Fruit fly (Drosophila melanogaster): Measurements from ENCODE around the gene loh.
A peak's percentile ranks its signal among the peaks of the same experiment; 100 is the strongest.

DNA sequence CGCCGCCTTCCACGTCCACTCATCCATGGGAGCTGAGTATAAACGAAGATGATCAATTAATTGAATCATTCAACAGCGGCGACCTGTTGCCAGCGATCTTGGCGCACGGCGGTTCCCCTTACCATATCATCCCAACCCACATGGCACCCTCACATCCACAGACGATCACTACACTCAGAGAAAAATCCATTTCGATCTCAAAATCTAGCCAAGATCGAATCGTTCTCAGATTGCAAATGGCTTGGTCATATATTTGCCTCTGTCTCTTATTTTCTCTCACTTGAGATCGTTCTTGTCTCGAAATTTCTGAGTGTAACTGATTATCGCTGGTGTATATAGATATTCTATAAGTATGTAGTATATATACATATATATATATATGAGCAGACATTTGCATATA lies 26.1 kb downstream of the loh start:
- TF ChIP-seq salr (GFP tag; optimal IDR thresholded peaks at IDR 0.05) = peak in 1 of 2 experiments; percentile 30
- TF ChIP-seq Hr39 (GFP tag; optimal IDR thresholded peaks at IDR 0.05) = peak; percentile 4
- TF ChIP-seq CG9139 (GFP tag; optimal IDR thresholded peaks at IDR 0.05) = no peak
- TF ChIP-seq vri (GFP tag; optimal IDR thresholded peaks at IDR 0.05) = no peak
- peak; percentile 89 for TF ChIP-seq svp (GFP tag)
- peak; percentile 40 for TF ChIP-seq Smox (GFP tag; optimal IDR thresholded peaks at IDR 0.05)
- TF ChIP-seq CG16779 (tag; optimal IDR thresholded peaks at IDR 0.05) = no peak

Measured in whole organism, prepupa.